Worm (Caenorhabditis elegans): Measurements from ENCODE around the gene pezo-1.
A peak's percentile ranks its signal among the peaks of the same experiment; 100 is the strongest.
"Not testable (repeated sequence)": the region's sequence is repeated elsewhere in the genome, so short reads cannot be mapped to it uniquely, and the experiment has no call there.

The pezo-1 gene

DNA sequence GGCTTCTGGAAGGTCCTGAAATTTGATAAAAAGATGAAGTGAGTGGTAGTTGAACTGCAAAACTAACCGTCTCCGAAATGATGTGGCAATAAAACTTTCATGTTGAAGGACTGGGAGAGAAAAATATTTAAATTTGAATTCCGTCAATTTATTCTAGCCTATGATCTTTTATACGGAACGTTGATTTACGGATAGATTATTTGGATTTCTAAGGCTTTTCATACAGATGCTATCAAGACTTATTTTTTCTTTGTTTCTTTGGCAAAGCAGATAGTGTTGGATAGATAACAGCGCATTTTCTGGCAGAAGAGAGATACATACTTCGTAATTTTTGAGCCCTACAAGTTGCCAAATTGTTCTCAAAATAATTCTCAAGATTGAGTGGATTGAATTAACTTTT, 62.3 kb downstream of the pezo-1 start, which contains the start of gene F49C12.4:
F49C12.4 (minus strand) TSS at position 101 of the 400 bp plus-strand sequence.
- no peak for TF ChIP-seq ztf-7 (tag; optimal IDR thresholded peaks at IDR 0.05)
- TF ChIP-seq pqm-1 (tag; optimal IDR thresholded peaks at IDR 0.05), result no peak
- no peak for TF ChIP-seq nhr-41 (GFP tag; IDR thresholded peaks at IDR 0.05)
- TF ChIP-seq ceh-44 (GFP tag; IDR thresholded peaks at IDR 0.05), result no peak
- no peak for TF ChIP-seq ZK337.2 (GFP tag; IDR thresholded peaks at IDR 0.05)
- no peak for TF ChIP-seq spr-1 (tag; optimal IDR thresholded peaks at IDR 0.05)
- TF ChIP-seq ceh-62 (tag; optimal IDR thresholded peaks at IDR 0.05), result no peak
- no peak for TF ChIP-seq unc-39 (tag; optimal IDR thresholded peaks at IDR 0.05)
- TF ChIP-seq nhr-42 (GFP tag; IDR thresholded peaks at IDR 0.05), result no peak
- TF ChIP-seq hlh-11 (tag; optimal IDR thresholded peaks at IDR 0.05), result no peak
- TF ChIP-seq D1046.2 (GFP tag; IDR thresholded peaks at IDR 0.05), result no peak
- no peak for TF ChIP-seq egl-43 (GFP tag; IDR thresholded peaks at IDR 0.05)
- TF ChIP-seq jun-1 (tag; optimal IDR thresholded peaks at IDR 0.05), result no peak
- no peak for TF ChIP-seq ces-1 (GFP tag; optimal IDR thresholded peaks at IDR 0.05)
- TF ChIP-seq egl-27 (tag; optimal IDR thresholded peaks at IDR 0.05), result no peak
- no peak for TF ChIP-seq lin-29 (GFP tag; IDR thresholded peaks at IDR 0.05)
- TF ChIP-seq arid-1 (GFP tag; conservative IDR thresholded peaks at IDR 0.05), result no peak
- TF ChIP-seq Y5F2A.4 (GFP tag; optimal IDR thresholded peaks at IDR 0.05), result no peak
- TF ChIP-seq snpc-1.2 (GFP tag; IDR thresholded peaks at IDR 0.05), result no peak

DNA sequence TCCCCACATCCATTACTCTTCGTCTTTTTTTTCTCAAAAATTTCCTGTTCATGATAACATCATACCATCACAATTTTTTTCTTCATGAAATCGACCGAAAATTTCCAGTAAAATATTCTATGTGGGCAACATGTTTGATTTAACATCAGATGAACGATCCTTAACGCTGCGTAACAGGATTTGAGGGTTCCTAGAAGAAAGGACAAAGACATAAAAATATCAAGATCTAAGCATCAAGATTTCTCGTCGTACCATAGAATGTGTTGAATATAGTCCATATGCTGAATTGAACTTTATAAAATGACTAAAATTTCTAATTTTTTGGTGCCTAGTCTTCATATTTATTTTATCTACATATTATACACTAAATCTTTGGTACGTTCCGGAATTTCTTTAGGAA, 66.2 kb downstream of the pezo-1 start, which contains the start of gene F49C12.3:
F49C12.3 (plus strand) TSS at position 301 of the 400 bp plus-strand sequence.
- TF ChIP-seq zfp-3 (GFP tag; conservative IDR thresholded peaks at IDR 0.05), result no peak

DNA sequence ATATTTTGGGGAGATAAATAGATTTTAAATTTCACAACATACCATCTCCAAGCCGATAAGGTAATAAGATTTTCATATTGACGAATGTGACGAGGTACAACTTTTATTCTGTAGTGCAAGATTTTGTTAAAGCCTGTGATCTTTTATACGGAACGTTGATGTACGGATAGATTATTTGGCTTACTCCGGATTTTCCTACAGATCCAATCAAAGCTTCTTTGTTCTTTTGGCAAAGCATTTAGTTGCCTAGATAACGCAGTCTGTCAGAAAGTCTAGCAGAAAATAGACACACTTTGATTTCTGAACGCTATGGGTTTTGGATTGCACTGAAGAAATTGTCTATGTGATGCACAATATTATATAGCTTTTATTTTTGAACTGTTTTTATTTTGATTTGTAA, 67.2 kb downstream of the pezo-1 start, which contains the start of gene F49C12.2:
F49C12.2 (minus strand) TSS at position 101 of the 400 bp plus-strand sequence.
- TF ChIP-seq mes-2 (tag; optimal IDR thresholded peaks at IDR 0.05; ENCODE audit: poor library complexity, severe bottlenecking) (no peak), F37D6.2 (tag; optimal IDR thresholded peaks at IDR 0.05) (no peak), daf-8 (GFP tag; IDR thresholded peaks at IDR 0.05) (no peak), ceh-44 (GFP tag; IDR thresholded peaks at IDR 0.05) (no peak), zip-11 (GFP tag; IDR thresholded peaks at IDR 0.05) (no peak), zag-1 (tag; optimal IDR thresholded peaks at IDR 0.05) (no peak), mxl-2 (GFP tag; conservative IDR thresholded peaks at IDR 0.05) (no peak), skn-1 (tag; optimal IDR thresholded peaks at IDR 0.05) (no peak), lin-1 (GFP tag; IDR thresholded peaks at IDR 0.05) (no peak)

- TF ChIP-seq ztf-7 (tag; optimal IDR thresholded peaks at IDR 0.05) (no peak), ZK546.5 (tag; optimal IDR thresholded peaks at IDR 0.05) (no peak), unc-62 (GFP tag; optimal IDR thresholded peaks at IDR 0.05 in 1 of 2) (peak in 1 of 2 experiments; percentile 65), unc-62 (tag; optimal IDR thresholded peaks at IDR 0.05) (no peak), aha-1 (tag) (peak; percentile 51), egl-43 (GFP tag; IDR thresholded peaks at IDR 0.05) (no peak), nhr-237 (tag; optimal IDR thresholded peaks at IDR 0.05) (no peak), unc-39 (tag; optimal IDR thresholded peaks at IDR 0.05) (no peak), mxl-2 (GFP tag; conservative IDR thresholded peaks at IDR 0.05) (no peak), ceh-44 (GFP tag; IDR thresholded peaks at IDR 0.05) (no peak)
These were observed 70.0 kb downstream of the pezo-1 start, which contains the start of gene F49C12.1 for ce11 chrIV:9296285-9296684. TSS of gene F49C12.1 (minus strand) at chrIV:9296354.

DNA sequence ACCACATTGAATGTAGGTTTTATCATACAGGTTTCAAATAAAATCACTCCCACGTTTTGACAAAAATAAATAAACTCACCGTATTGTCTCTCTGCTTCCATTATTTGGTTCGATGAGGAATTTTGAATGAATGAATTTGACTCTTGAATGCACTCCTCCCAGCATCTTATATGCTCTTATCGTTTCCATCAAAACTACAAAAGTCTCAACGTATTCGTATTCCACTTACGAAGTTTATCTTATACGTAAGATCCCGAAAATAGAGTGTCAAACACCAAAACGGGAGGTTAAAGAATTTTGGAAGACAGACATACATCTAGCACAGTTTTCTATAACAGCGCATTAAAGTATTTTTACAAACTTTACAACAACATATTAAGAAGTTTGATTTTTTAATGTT, 72.5 kb downstream of the pezo-1 start, which contains the start of gene nhr-264:
nhr-264 (minus strand) TSS at position 101 of the 400 bp plus-strand sequence.
- TF ChIP-seq pqm-1 (tag; optimal IDR thresholded peaks at IDR 0.05); snpc-1.2 (GFP tag; IDR thresholded peaks at IDR 0.05); Y75B8A.6 (GFP tag; IDR thresholded peaks at IDR 0.05): not testable (repeated sequence)

Measured in whole organism, L4 larva.